Fruit fly (Drosophila melanogaster): ENCODE results near the gene Arl8.
"Not testable (repeated sequence)": the region's sequence is repeated elsewhere in the genome, so short reads cannot be mapped to it uniquely, and the experiment has no call there.

dm6 chr3R:8093824-8094223 is 32.6 kb upstream of the Arl8 start, which contains the start of gene CG7900:
- not testable (repeated sequence) for TF ChIP-seq CG8478, Dll (optimal IDR thresholded peaks at IDR 0.05)
